Fruit fly (Drosophila melanogaster) whole organism, embryonic: Measurements from ENCODE around the gene Ythdc1.

ENCODE experiments used
- Aef1 ChIP-seq: fragments of 200-800 bp; sonication (Bioruptor generic); IDR thresholded peaks from 3 replicates; pipeline ENCODE4 v1.3.6; 2022; ENCODE audit warnings: missing biosample characterization, missing genetic modification characterization
- B-H1 ChIP-seq: fragments of 200-800 bp; sonication (Bioruptor generic); IDR thresholded peaks from 3 replicates; pipeline ENCODE4 v1.3.6; 2022; ENCODE audit warnings: missing biosample characterization, missing genetic modification characterization
- C15 ChIP-seq: fragments of 200-800 bp; sonication (Bioruptor generic); IDR thresholded peaks from 3 replicates; pipeline ENCODE4 v1.3.6; 2022; ENCODE audit warnings: missing biosample characterization, missing genetic modification characterization
- CG10543 ChIP-seq: fragments of 200-800 bp; sonication (Bioruptor generic); optimal IDR thresholded peaks from 3 replicates; lab custom pipeline; 2017; ENCODE audit warnings: missing biosample characterization, mild to moderate bottlenecking, missing genetic modification characterization, moderate library complexity
- CG10654 ChIP-seq: fragments of 200-800 bp; sonication (Bioruptor generic); optimal IDR thresholded peaks from 2 replicates; lab custom pipeline; 2016; ENCODE audit warnings: missing biosample characterization, missing genetic modification characterization
- CG11456 ChIP-seq: fragments of 200-800 bp; sonication (Bioruptor generic); IDR thresholded peaks from 3 replicates; pipeline ENCODE4 v1.3.6; 2022; ENCODE audit warnings: missing biosample characterization, missing genetic modification characterization
- CG14014 ChIP-seq: fragments of 200-800 bp; sonication (Bioruptor generic); IDR thresholded peaks from 2 replicates; pipeline ENCODE4 v1.3.6; 2022; ENCODE audit warnings: missing biosample characterization, missing genetic modification characterization
- CG15514 ChIP-seq: fragments of 200-800 bp; sonication (Bioruptor generic); optimal IDR thresholded peaks from 3 replicates; lab custom pipeline; 2017; ENCODE audit warnings: missing biosample characterization, missing genetic modification characterization, mild to moderate bottlenecking, moderate library complexity, missing genetic modification reagents
- CG1602 ChIP-seq: fragments of 200-800 bp; sonication (Bioruptor generic); optimal IDR thresholded peaks from 3 replicates; lab custom pipeline; 2016; ENCODE audit warnings: missing biosample characterization, missing genetic modification characterization
- CG17385 ChIP-seq: fragments of 200-800 bp; sonication (Bioruptor generic); optimal IDR thresholded peaks from 3 replicates; lab custom pipeline; 2018; ENCODE audit warnings: missing biosample characterization, mild to moderate bottlenecking, missing genetic modification characterization
- CG18476 ChIP-seq: fragments of 200-800 bp; sonication (Bioruptor generic); optimal IDR thresholded peaks from 2 replicates; lab custom pipeline; 2016; ENCODE audit warnings: missing biosample characterization, mild to moderate bottlenecking, missing genetic modification characterization
- CG2875 ChIP-seq: fragments of 200-800 bp; sonication (Bioruptor generic); optimal IDR thresholded peaks from 2 replicates; lab custom pipeline; 2017; ENCODE audit warnings: missing biosample characterization, mild to moderate bottlenecking, missing genetic modification characterization, missing genetic modification reagents
- CG2889 ChIP-seq: fragments of 200-800 bp; sonication (Bioruptor generic); IDR thresholded peaks from 3 replicates; pipeline ENCODE4 v1.3.6; 2022; ENCODE audit warnings: missing biosample characterization, missing genetic modification characterization
- CG31441 ChIP-seq: fragments of 200-800 bp; sonication (Bioruptor generic); IDR thresholded peaks from 2 replicates; pipeline ENCODE4 v1.3.6; 2022; ENCODE audit warnings: missing biosample characterization, missing genetic modification characterization
- CG34224 ChIP-seq: fragments of 200-800 bp; sonication (Bioruptor generic); IDR thresholded peaks from 3 replicates; pipeline ENCODE4 v1.3.6; 2022; ENCODE audit warnings: missing biosample characterization, missing genetic modification characterization; ENCODE audit not compliant: partially characterized antibody
- CG4282 ChIP-seq: fragments of 200-800 bp; sonication (Bioruptor generic); optimal IDR thresholded peaks from 2 replicates; lab custom pipeline; 2016; ENCODE audit warnings: missing biosample characterization, missing genetic modification characterization
- CG4730 ChIP-seq: fragments of 200-800 bp; sonication (Bioruptor generic); IDR thresholded peaks from 2 replicates; pipeline ENCODE4 v1.3.6; 2022; ENCODE audit warnings: missing biosample characterization, missing genetic modification characterization
- CG6175 ChIP-seq: fragments of 200-800 bp; sonication (Bioruptor generic); IDR thresholded peaks from 3 replicates; pipeline ENCODE4 v1.3.6; 2022; ENCODE audit warnings: missing biosample characterization, missing genetic modification characterization
- CG6854 ChIP-seq: fragments of 200-800 bp; sonication (Bioruptor generic); optimal IDR thresholded peaks from 3 replicates; lab custom pipeline; 2017; ENCODE audit warnings: missing biosample characterization, mild to moderate bottlenecking, missing genetic modification characterization
- CG7839 ChIP-seq: fragments of 200-800 bp; sonication (Bioruptor generic); optimal IDR thresholded peaks from 3 replicates; lab custom pipeline; 2018; ENCODE audit warnings: missing biosample characterization, mild to moderate bottlenecking, missing genetic modification characterization, moderate library complexity
- CG8924 ChIP-seq: fragments of 200-800 bp; optimal IDR thresholded peaks from 3 replicates; lab custom pipeline; 2019; ENCODE audit warnings: missing biosample characterization, mild to moderate bottlenecking, missing genetic modification characterization, moderate library complexity
- D ChIP-seq, 2 experiments: fragments of 200-800 bp in 1 of 2; fragments of >200 bp in 1 of 2; sonication (Bioruptor generic) in 1 of 2; optimal IDR thresholded peaks; 2 replicates in 1 of 2; 3 replicates in 1 of 2; lab custom pipeline; 2017; ENCODE audit warnings: mild to moderate bottlenecking in 1 of 2, missing biosample characterization in 1 of 2, missing genetic modification characterization in 1 of 2, missing genetic modification reagents in 1 of 2
- Hr3 ChIP-seq: fragments of 200-800 bp; sonication (Bioruptor generic); optimal IDR thresholded peaks from 3 replicates; lab custom pipeline; 2016; ENCODE audit warnings: missing biosample characterization, missing genetic modification characterization
- Mes4 ChIP-seq: fragments of 200-800 bp; sonication (Bioruptor generic); optimal IDR thresholded peaks from 2 replicates; lab custom pipeline; 2016; ENCODE audit warnings: missing biosample characterization, missing genetic modification characterization
- NFAT ChIP-seq: fragments of 200-800 bp; sonication (Bioruptor generic); IDR thresholded peaks from 2 replicates; pipeline ENCODE4 v1.3.6; 2022; ENCODE audit warnings: missing biosample characterization, missing genetic modification characterization
- NK7.1 ChIP-seq: fragments of 200-800 bp; sonication (Bioruptor generic); optimal IDR thresholded peaks from 3 replicates; lab custom pipeline; 2016; ENCODE audit warnings: missing biosample characterization, missing genetic modification characterization
- NfI ChIP-seq: fragments of 200-800 bp; sonication (Bioruptor generic); optimal IDR thresholded peaks from 3 replicates; lab custom pipeline; 2018; ENCODE audit warnings: missing biosample characterization, mild to moderate bottlenecking, missing genetic modification characterization, moderate library complexity
- Taf1 ChIP-seq: fragments of 200-800 bp; sonication (Bioruptor generic); IDR thresholded peaks from 2 replicates; pipeline ENCODE4 v1.3.6; 2022; ENCODE audit warnings: missing biosample characterization, missing genetic modification characterization
- Xbp1 ChIP-seq: fragments of 200-800 bp; sonication (Bioruptor generic); optimal IDR thresholded peaks from 3 replicates; lab custom pipeline; 2016; ENCODE audit warnings: missing biosample characterization, mild to moderate bottlenecking, missing genetic modification characterization
- ase ChIP-seq: fragments of 200-800 bp; sonication (Bioruptor generic); IDR thresholded peaks from 3 replicates; pipeline ENCODE4 v1.3.6; 2022; ENCODE audit warnings: missing biosample characterization, missing genetic modification characterization
- chinmo ChIP-seq: fragments of 200-800 bp; sonication (Bioruptor generic); IDR thresholded peaks from 4 replicates; pipeline ENCODE4 v1.3.6; 2022; ENCODE audit warnings: missing biosample characterization, missing genetic modification characterization; ENCODE audit not compliant: partially characterized antibody
- chm ChIP-seq: fragments of 200-800 bp; sonication (Bioruptor generic); IDR thresholded peaks from 2 replicates; pipeline ENCODE4 v1.3.6; 2022; ENCODE audit warnings: missing biosample characterization, missing genetic modification characterization
- croc ChIP-seq: fragments of 200-800 bp; sonication (Bioruptor generic); conservative IDR thresholded peaks from 3 replicates; pipeline ENCODE4 v1.3.6; 2022; ENCODE audit warnings: missing biosample characterization, missing genetic modification characterization
- dati ChIP-seq: fragments of 200-800 bp; sonication (Bioruptor generic); IDR thresholded peaks from 2 replicates; pipeline ENCODE4 v1.3.6; 2022; ENCODE audit warnings: missing biosample characterization, missing genetic modification characterization
- disco-r ChIP-seq: fragments of 200-800 bp; sonication (Bioruptor generic); optimal IDR thresholded peaks from 2 replicates; lab custom pipeline; 2016; ENCODE audit warnings: missing biosample characterization, missing genetic modification characterization
- dysf ChIP-seq: fragments of 200-800 bp; sonication (Bioruptor generic); IDR thresholded peaks from 3 replicates; pipeline ENCODE4 v1.3.6; 2022; ENCODE audit warnings: missing biosample characterization, missing genetic modification characterization
- fd96Cb ChIP-seq: fragments of 200-800 bp; sonication (Bioruptor generic); optimal IDR thresholded peaks from 2 replicates; lab custom pipeline; 2018; ENCODE audit warnings: missing biosample characterization, mild to moderate bottlenecking, missing genetic modification characterization, moderate library complexity
- grau ChIP-seq: fragments of 200-800 bp; optimal IDR thresholded peaks from 3 replicates; lab custom pipeline; 2019; ENCODE audit warnings: missing biosample characterization, mild to moderate bottlenecking, missing genetic modification characterization, moderate library complexity
- gsb ChIP-seq: fragments of 200-800 bp; sonication (Bioruptor generic); IDR thresholded peaks from 2 replicates; pipeline ENCODE4 v1.3.6; 2022; ENCODE audit warnings: missing biosample characterization, missing genetic modification characterization
- gt ChIP-seq: fragments of 200-800 bp; sonication (Bioruptor generic); IDR thresholded peaks from 2 replicates; pipeline ENCODE4 v1.3.6; 2022; ENCODE audit warnings: missing biosample characterization, missing genetic modification characterization
- luna ChIP-seq: fragments of 200-800 bp; sonication (Bioruptor generic); optimal IDR thresholded peaks from 2 replicates; lab custom pipeline; 2016; ENCODE audit warnings: missing biosample characterization, missing genetic modification characterization
- pnt ChIP-seq: fragments of 200-800 bp; sonication (Bioruptor generic); optimal IDR thresholded peaks from 3 replicates; lab custom pipeline; 2016; ENCODE audit warnings: missing biosample characterization, missing genetic modification characterization
- pum ChIP-seq: fragments of 200-800 bp; sonication (Bioruptor generic); optimal IDR thresholded peaks from 2 replicates; lab custom pipeline; 2016; ENCODE audit warnings: missing biosample characterization, missing genetic modification characterization
- rib ChIP-seq: fragments of 200-800 bp; sonication (Bioruptor generic); IDR thresholded peaks from 2 replicates; pipeline ENCODE4 v1.3.6; 2022; ENCODE audit warnings: missing biosample characterization, missing genetic modification characterization
- sens ChIP-seq: fragments of 200-800 bp; sonication (Bioruptor generic); peaks from one replicate; lab custom pipeline; 2016; ENCODE audit warnings: missing biosample characterization, missing genetic modification characterization
- sima ChIP-seq: fragments of 200-800 bp; sonication (Bioruptor generic); optimal IDR thresholded peaks from 2 replicates; lab custom pipeline; 2016; ENCODE audit warnings: missing biosample characterization, missing genetic modification characterization
- so ChIP-seq: fragments of 200-800 bp; sonication (Bioruptor generic); IDR thresholded peaks from 3 replicates; pipeline ENCODE4 v1.3.6; 2022; ENCODE audit warnings: missing biosample characterization, missing genetic modification characterization
- stwl ChIP-seq: fragments of 200-800 bp; sonication (Bioruptor generic); optimal IDR thresholded peaks from 3 replicates; lab custom pipeline; 2018; ENCODE audit warnings: missing biosample characterization, mild to moderate bottlenecking, missing genetic modification characterization, moderate library complexity
- tap ChIP-seq: fragments of 200-800 bp; optimal IDR thresholded peaks from 3 replicates; lab custom pipeline; 2019; ENCODE audit warnings: missing biosample characterization, mild to moderate bottlenecking, missing genetic modification characterization, moderate library complexity
- tgo ChIP-seq: fragments of 200-800 bp; sonication (Bioruptor generic); IDR thresholded peaks from 3 replicates; pipeline ENCODE4 v1.3.6; 2022; ENCODE audit warnings: missing biosample characterization, missing genetic modification characterization
- zen2 ChIP-seq: fragments of 200-800 bp; sonication (Bioruptor generic); IDR thresholded peaks from 3 replicates; pipeline ENCODE4 v1.3.6; 2022; ENCODE audit warnings: missing biosample characterization, missing genetic modification characterization; ENCODE audit not compliant: partially characterized antibody

Ythdc1 gene

DNA sequence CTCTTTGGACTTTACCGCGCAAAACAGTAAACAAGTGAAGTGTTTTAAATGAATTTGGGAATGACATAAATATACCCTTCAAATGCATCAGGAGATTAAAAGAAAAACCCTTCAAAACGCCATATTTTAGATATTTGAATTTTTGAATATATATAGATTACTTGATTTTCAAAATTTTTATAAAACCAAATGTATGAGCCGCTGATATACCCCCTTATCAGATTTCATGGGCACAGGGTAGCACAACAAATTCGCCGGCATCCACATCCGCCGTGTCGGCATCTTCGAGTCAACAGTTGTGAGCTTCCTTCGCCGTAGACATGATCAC lies 4.0 kb upstream of the Ythdc1 start, which contains the start of gene Ids (continued):
- TF ChIP-seq Aef1 (GFP tag; lab: Robert Waterston, UW): peak; percentile 73; the same call in 2 of the 3 replicates
- TF ChIP-seq sima: no peak
- TF ChIP-seq CG14014 (GFP tag; lab: Robert Waterston, UW): peak; percentile 75
- peak; percentile 69; the same call in 1 of the 2 replicates for TF ChIP-seq Taf1 (GFP tag; lab: Robert Waterston, UW)
- peak; percentile 72 for TF ChIP-seq CG17385 (GFP tag; lab: Kevin White, UChicago)
- peak; percentile 47 for TF ChIP-seq grau
- no peak for TF ChIP-seq D (optimal IDR thresholded peaks at IDR 0.05; lab: Kevin White, UChicago)
- peak; percentile 51 for TF ChIP-seq D (GFP tag; optimal IDR thresholded peaks at IDR 0.05; lab: Kevin White, UChicago)
- peak; percentile 79 for TF ChIP-seq chm
- TF ChIP-seq CG6175 (GFP tag; lab: Robert Waterston, UW): no peak; the same call in 2 of the 3 replicates
- no peak for TF ChIP-seq Mes4 (GFP tag; lab: Kevin White, UChicago)
- no peak for TF ChIP-seq NK7.1 (GFP tag; lab: Kevin White, UChicago)
- no peak for TF ChIP-seq disco-r
- peak; percentile 61 for TF ChIP-seq NfI
- TF ChIP-seq rib (GFP tag; lab: Robert Waterston, UW): no peak
- TF ChIP-seq CG15514 (GFP tag; lab: Kevin White, UChicago): peak; percentile 61
- TF ChIP-seq CG1602 (GFP tag; lab: Kevin White, UChicago): peak; percentile 47
- TF ChIP-seq CG7839 (tag; lab: Kevin White, UChicago): peak; percentile 78
- TF ChIP-seq so (GFP tag; lab: Robert Waterston, UW): peak; percentile 79; the same call in 2 of the 3 replicates
- peak; percentile 81; the same call in 2 of the 3 replicates for TF ChIP-seq tgo (GFP tag; lab: Robert Waterston, UW)
- peak; percentile 34 for TF ChIP-seq CG6854 (GFP tag; lab: Kevin White, UChicago)
- peak; percentile 81 for TF ChIP-seq CG31441 (GFP tag; lab: Robert Waterston, UW)
- TF ChIP-seq pum (GFP tag; lab: Kevin White, UChicago): no peak
- TF ChIP-seq ase (GFP tag; lab: Robert Waterston, UW): peak; percentile 75
- 0 out of 3 replicates have a peak, but pooled peaks have one; percentile 35 for TF ChIP-seq C15 (GFP tag; lab: Robert Waterston, UW)
- TF ChIP-seq chinmo (GFP tag; lab: Robert Waterston, UW): no peak
- TF ChIP-seq gt: no peak
- 0 out of 3 replicates have a peak, but pooled peaks have one; percentile 55 for TF ChIP-seq CG2889 (GFP tag; lab: Robert Waterston, UW)
- TF ChIP-seq dati (GFP tag; lab: Robert Waterston, UW): peak; percentile 23; the same call in 1 of the 2 replicates
- TF ChIP-seq CG8924 (tag; lab: Kevin White, UChicago): peak; percentile 68
- TF ChIP-seq dysf (GFP tag; lab: Robert Waterston, UW): peak; percentile 84
- TF ChIP-seq tap (tag; lab: Kevin White, UChicago): peak; percentile 28
- peak; percentile 28 for TF ChIP-seq CG18476 (GFP tag; lab: Kevin White, UChicago)
- TF ChIP-seq Xbp1 (GFP tag; lab: Kevin White, UChicago): peak; percentile 64
- TF ChIP-seq B-H1: peak; percentile 70
- TF ChIP-seq gsb (GFP tag; lab: Robert Waterston, UW): 0 out of 2 replicates have a peak, but pooled peaks have one; percentile 36
- TF ChIP-seq Hr3: peak; percentile 45
- no peak for TF ChIP-seq luna (GFP tag; lab: Kevin White, UChicago)
- TF ChIP-seq stwl (tag; lab: Kevin White, UChicago): no peak
- TF ChIP-seq CG4730: peak; percentile 72
- TF ChIP-seq fd96Cb (tag; lab: Kevin White, UChicago): peak; percentile 71
- peak; percentile 57; the same call in 2 of the 3 replicates for TF ChIP-seq croc
- peak; percentile 4 for TF ChIP-seq pnt (GFP tag; lab: Kevin White, UChicago)
- peak; percentile 71; the same call in 2 of the 3 replicates for TF ChIP-seq CG11456 (GFP tag; lab: Robert Waterston, UW)
- no peak for TF ChIP-seq CG10543 (GFP tag; lab: Kevin White, UChicago)
- TF ChIP-seq NFAT (GFP tag; lab: Robert Waterston, UW): peak; percentile 62; the same call in 1 of the 2 replicates
- peak; percentile 47 for TF ChIP-seq CG10654 (GFP tag; lab: Kevin White, UChicago)
- TF ChIP-seq CG4282 (GFP tag; lab: Kevin White, UChicago): no peak
- peak; percentile 79 for TF ChIP-seq sens (GFP tag; lab: Kevin White, UChicago)
- peak; percentile 30 for TF ChIP-seq CG2875 (GFP tag; lab: Kevin White, UChicago)
- TF ChIP-seq zen2 (GFP tag; lab: Robert Waterston, UW): no peak
- TF ChIP-seq CG34224 (GFP tag; lab: Robert Waterston, UW): no peak
